Fruit fly (Drosophila melanogaster) whole organism, embryonic: ENCODE measurements around the gene Dpp10.

ENCODE experiments used
- Bteb2 ChIP-seq: fragments of 200-800 bp; sonication (Bioruptor generic); optimal IDR thresholded peaks from 2 replicates; lab custom pipeline; 2016; ENCODE audit warnings: missing biosample characterization, missing genetic modification characterization
- C15 ChIP-seq: fragments of 200-800 bp; sonication (Bioruptor generic); IDR thresholded peaks from 3 replicates; pipeline ENCODE4 v1.3.6; 2022; ENCODE audit warnings: missing biosample characterization, missing genetic modification characterization
- CG10543 ChIP-seq: fragments of 200-800 bp; sonication (Bioruptor generic); optimal IDR thresholded peaks from 3 replicates; lab custom pipeline; 2017; ENCODE audit warnings: missing biosample characterization, mild to moderate bottlenecking, missing genetic modification characterization, moderate library complexity
- CG10654 ChIP-seq: fragments of 200-800 bp; sonication (Bioruptor generic); optimal IDR thresholded peaks from 2 replicates; lab custom pipeline; 2016; ENCODE audit warnings: missing biosample characterization, missing genetic modification characterization
- CG11560 ChIP-seq: fragments of 200-800 bp; sonication (Bioruptor generic); IDR thresholded peaks from 3 replicates; pipeline ENCODE4 v1.3.6; 2022; ENCODE audit warnings: missing biosample characterization, missing genetic modification characterization
- CG11723 ChIP-seq: fragments of 200-800 bp; sonication (Bioruptor generic); optimal IDR thresholded peaks from 2 replicates; lab custom pipeline; 2017; ENCODE audit warnings: missing biosample characterization, mild to moderate bottlenecking, missing genetic modification characterization
- CG12071 ChIP-seq: fragments of 200-800 bp; sonication (Bioruptor generic); optimal IDR thresholded peaks from 3 replicates; lab custom pipeline; 2018; ENCODE audit warnings: missing biosample characterization, mild to moderate bottlenecking, missing genetic modification characterization
- CG12391 ChIP-seq: fragments of 200-800 bp; sonication (Bioruptor generic); optimal IDR thresholded peaks from 3 replicates; lab custom pipeline; 2018; ENCODE audit warnings: missing biosample characterization, mild to moderate bottlenecking, missing genetic modification characterization, moderate library complexity
- CG14014 ChIP-seq: fragments of 200-800 bp; sonication (Bioruptor generic); IDR thresholded peaks from 2 replicates; pipeline ENCODE4 v1.3.6; 2022; ENCODE audit warnings: missing biosample characterization, missing genetic modification characterization
- CG15269 ChIP-seq: fragments of 200-800 bp; sonication (Bioruptor generic); optimal IDR thresholded peaks from 2 replicates; lab custom pipeline; 2018; ENCODE audit warnings: missing biosample characterization, mild to moderate bottlenecking, missing genetic modification characterization, moderate library complexity
- CG2202 ChIP-seq: fragments of 200-800 bp; sonication (Bioruptor generic); optimal IDR thresholded peaks from 2 replicates; lab custom pipeline; 2018; ENCODE audit warnings: missing biosample characterization, mild to moderate bottlenecking, missing genetic modification characterization
- CG30403 ChIP-seq: fragments of 200-800 bp; sonication (Bioruptor generic); optimal IDR thresholded peaks from 3 replicates; lab custom pipeline; 2016; ENCODE audit warnings: missing biosample characterization, missing genetic modification characterization
- CG30431 ChIP-seq: fragments of 200-800 bp; sonication (Bioruptor generic); optimal IDR thresholded peaks from 2 replicates; lab custom pipeline; 2017; ENCODE audit warnings: missing biosample characterization, missing genetic modification characterization
- CG3065 ChIP-seq: fragments of 200-800 bp; sonication (Bioruptor generic); optimal IDR thresholded peaks from 2 replicates; lab custom pipeline; 2016; ENCODE audit warnings: missing biosample characterization, missing genetic modification characterization
- CG32767 ChIP-seq: fragments of 200-800 bp; sonication (Bioruptor generic); IDR thresholded peaks from 2 replicates; pipeline ENCODE4 v1.3.6; 2022; ENCODE audit warnings: missing biosample characterization, missing genetic modification characterization
- CG32772 ChIP-seq: fragments of 200-800 bp; sonication (Bioruptor generic); IDR thresholded peaks from 2 replicates; pipeline ENCODE4 v1.3.6; 2022; ENCODE audit warnings: missing biosample characterization, missing genetic modification characterization
- CG33213 ChIP-seq: fragments of 200-800 bp; sonication (Bioruptor generic); optimal IDR thresholded peaks from 3 replicates; lab custom pipeline; 2016; ENCODE audit warnings: missing biosample characterization, missing genetic modification characterization
- CG33557 ChIP-seq: fragments of 200-800 bp; sonication (Bioruptor generic); optimal IDR thresholded peaks from 2 replicates; lab custom pipeline; 2019; ENCODE audit warnings: missing biosample characterization, mild to moderate bottlenecking, missing genetic modification characterization, moderate library complexity
- CG43689 ChIP-seq: fragments of 200-800 bp; sonication (Bioruptor generic); IDR thresholded peaks from 2 replicates; pipeline ENCODE4 v1.3.6; 2022; ENCODE audit warnings: missing biosample characterization, missing genetic modification characterization
- CG4617 ChIP-seq: fragments of 200-800 bp; sonication (Bioruptor generic); optimal IDR thresholded peaks from 3 replicates; lab custom pipeline; 2016; ENCODE audit warnings: missing biosample characterization, missing genetic modification characterization, borderline replicate concordance
- CG5180 ChIP-seq: fragments of 200-800 bp; sonication (Bioruptor generic); optimal IDR thresholded peaks from 3 replicates; lab custom pipeline; 2017; ENCODE audit warnings: missing biosample characterization, missing genetic modification characterization, mild to moderate bottlenecking, moderate library complexity, missing genetic modification reagents
- CG6654 ChIP-seq: fragments of 200-800 bp; sonication (Bioruptor generic); optimal IDR thresholded peaks from 2 replicates; lab custom pipeline; 2017; ENCODE audit warnings: missing biosample characterization, mild to moderate bottlenecking, missing genetic modification characterization
- CG6854 ChIP-seq: fragments of 200-800 bp; sonication (Bioruptor generic); optimal IDR thresholded peaks from 3 replicates; lab custom pipeline; 2017; ENCODE audit warnings: missing biosample characterization, mild to moderate bottlenecking, missing genetic modification characterization
- CG9437 ChIP-seq: fragments of 200-800 bp; sonication (Bioruptor generic); optimal IDR thresholded peaks from 2 replicates; lab custom pipeline; 2018; ENCODE audit warnings: missing biosample characterization, mild to moderate bottlenecking, missing genetic modification characterization
- CoRest ChIP-seq: fragments of 200-800 bp; sonication (Bioruptor generic); optimal IDR thresholded peaks from 3 replicates; lab custom pipeline; 2018; ENCODE audit warnings: missing biosample characterization, mild to moderate bottlenecking, missing genetic modification characterization, moderate library complexity
- CrebB ChIP-seq: fragments of 200-800 bp; sonication (Bioruptor generic); optimal IDR thresholded peaks from 3 replicates; lab custom pipeline; 2018; ENCODE audit warnings: missing biosample characterization, mild to moderate bottlenecking, missing genetic modification characterization
- D19B ChIP-seq: fragments of 200-800 bp; sonication (Bioruptor generic); optimal IDR thresholded peaks from 2 replicates; lab custom pipeline; 2017; ENCODE audit warnings: missing biosample characterization, mild to moderate bottlenecking, missing genetic modification characterization
- Elba2 ChIP-seq: fragments of 200-800 bp; sonication (Bioruptor generic); optimal IDR thresholded peaks from 3 replicates; lab custom pipeline; 2016; ENCODE audit warnings: missing biosample characterization, missing genetic modification characterization
- Lim3 ChIP-seq: fragments of 200-800 bp; sonication (Bioruptor generic); IDR thresholded peaks from 2 replicates; pipeline ENCODE4 v1.3.6; 2022; ENCODE audit warnings: missing biosample characterization, missing genetic modification characterization
- Oli ChIP-seq: fragments of 200-800 bp; sonication (Bioruptor generic); optimal IDR thresholded peaks from 2 replicates; lab custom pipeline; 2018; ENCODE audit warnings: missing biosample characterization, mild to moderate bottlenecking, missing genetic modification characterization, moderate library complexity
- Pdp1 ChIP-seq, 2 experiments: fragments of 200-800 bp; sonication (Bioruptor generic); optimal IDR thresholded peaks; 3 replicates each; lab custom pipeline; 2016; ENCODE audit warnings: missing biosample characterization in 2 of 2, missing genetic modification characterization in 2 of 2, mild to moderate bottlenecking in 1 of 2, moderate library complexity in 1 of 2
- TFAM ChIP-seq: fragments of 200-800 bp; sonication (Bioruptor generic); optimal IDR thresholded peaks from 2 replicates; lab custom pipeline; 2017; ENCODE audit warnings: missing biosample characterization, missing genetic modification characterization, inconsistent platforms
- ato ChIP-seq: fragments of 200-800 bp; sonication (Bioruptor generic); IDR thresholded peaks from 2 replicates; pipeline ENCODE4 v1.3.6; 2022; ENCODE audit warnings: missing biosample characterization, missing genetic modification characterization; ENCODE audit not compliant: partially characterized antibody
- bcd ChIP-seq: fragments of 200-800 bp; sonication (Bioruptor generic); optimal IDR thresholded peaks from 2 replicates; lab custom pipeline; 2017; ENCODE audit warnings: missing biosample characterization, mild to moderate bottlenecking, missing genetic modification characterization
- bigmax ChIP-seq: fragments of 200-800 bp; sonication (Bioruptor generic); optimal IDR thresholded peaks from 2 replicates; lab custom pipeline; 2018; ENCODE audit warnings: missing biosample characterization, mild to moderate bottlenecking, missing genetic modification characterization
- bowl ChIP-seq: fragments of 200-800 bp; sonication (Bioruptor generic); IDR thresholded peaks from 2 replicates; pipeline ENCODE4 v1.3.6; 2022; ENCODE audit warnings: missing biosample characterization, missing genetic modification characterization
- da ChIP-seq: fragments of 200-800 bp; sonication (Bioruptor generic); optimal IDR thresholded peaks from 2 replicates; lab custom pipeline; 2016; ENCODE audit warnings: missing biosample characterization, missing genetic modification characterization
- fu2 ChIP-seq: fragments of 200-800 bp; sonication (Bioruptor generic); optimal IDR thresholded peaks from 2 replicates; lab custom pipeline; 2016; ENCODE audit warnings: missing biosample characterization, missing genetic modification characterization
- gsb-n ChIP-seq: fragments of 200-800 bp; sonication (Bioruptor generic); optimal IDR thresholded peaks from 3 replicates; lab custom pipeline; 2018; ENCODE audit warnings: missing biosample characterization, mild to moderate bottlenecking, missing genetic modification characterization
- lbe ChIP-seq: fragments of 200-800 bp; sonication (Bioruptor generic); optimal IDR thresholded peaks from 2 replicates; lab custom pipeline; 2016; ENCODE audit warnings: missing biosample characterization, mild to moderate bottlenecking, missing genetic modification characterization
- maf-S ChIP-seq: fragments of 200-800 bp; sonication (Bioruptor generic); optimal IDR thresholded peaks from 2 replicates; lab custom pipeline; 2016; ENCODE audit warnings: missing biosample characterization, missing genetic modification characterization
- nmo ChIP-seq: fragments of 200-800 bp; sonication (Bioruptor generic); optimal IDR thresholded peaks from 2 replicates; lab custom pipeline; 2018; ENCODE audit warnings: missing biosample characterization, mild to moderate bottlenecking, missing genetic modification characterization, moderate library complexity
- peb ChIP-seq: fragments of 200-800 bp; sonication (Bioruptor generic); IDR thresholded peaks from 2 replicates; pipeline ENCODE4 v1.3.6; 2022; ENCODE audit warnings: missing biosample characterization, missing genetic modification characterization
- pros ChIP-seq: fragments of 200-800 bp; sonication (Bioruptor generic); optimal IDR thresholded peaks from 3 replicates; lab custom pipeline; 2019; ENCODE audit warnings: missing biosample characterization, mild to moderate bottlenecking, missing genetic modification characterization, moderate library complexity
- run ChIP-seq: fragments of 200-800 bp; sonication (Bioruptor generic); optimal IDR thresholded peaks from 3 replicates; lab custom pipeline; 2018; ENCODE audit warnings: missing biosample characterization, mild to moderate bottlenecking, missing genetic modification characterization
- sqz ChIP-seq: fragments of 200-800 bp; sonication (Bioruptor generic); optimal IDR thresholded peaks from 3 replicates; lab custom pipeline; 2018; ENCODE audit warnings: missing biosample characterization, mild to moderate bottlenecking, missing genetic modification characterization
- ssp ChIP-seq: fragments of 200-800 bp; sonication (Bioruptor generic); IDR thresholded peaks from 2 replicates; pipeline ENCODE4 v1.3.6; 2022; ENCODE audit warnings: missing biosample characterization, missing genetic modification characterization
- sug ChIP-seq: fragments of 200-800 bp; optimal IDR thresholded peaks from 2 replicates; lab custom pipeline; 2019; ENCODE audit warnings: missing biosample characterization, mild to moderate bottlenecking, missing genetic modification characterization, moderate library complexity

Gene Dpp10

DNA sequence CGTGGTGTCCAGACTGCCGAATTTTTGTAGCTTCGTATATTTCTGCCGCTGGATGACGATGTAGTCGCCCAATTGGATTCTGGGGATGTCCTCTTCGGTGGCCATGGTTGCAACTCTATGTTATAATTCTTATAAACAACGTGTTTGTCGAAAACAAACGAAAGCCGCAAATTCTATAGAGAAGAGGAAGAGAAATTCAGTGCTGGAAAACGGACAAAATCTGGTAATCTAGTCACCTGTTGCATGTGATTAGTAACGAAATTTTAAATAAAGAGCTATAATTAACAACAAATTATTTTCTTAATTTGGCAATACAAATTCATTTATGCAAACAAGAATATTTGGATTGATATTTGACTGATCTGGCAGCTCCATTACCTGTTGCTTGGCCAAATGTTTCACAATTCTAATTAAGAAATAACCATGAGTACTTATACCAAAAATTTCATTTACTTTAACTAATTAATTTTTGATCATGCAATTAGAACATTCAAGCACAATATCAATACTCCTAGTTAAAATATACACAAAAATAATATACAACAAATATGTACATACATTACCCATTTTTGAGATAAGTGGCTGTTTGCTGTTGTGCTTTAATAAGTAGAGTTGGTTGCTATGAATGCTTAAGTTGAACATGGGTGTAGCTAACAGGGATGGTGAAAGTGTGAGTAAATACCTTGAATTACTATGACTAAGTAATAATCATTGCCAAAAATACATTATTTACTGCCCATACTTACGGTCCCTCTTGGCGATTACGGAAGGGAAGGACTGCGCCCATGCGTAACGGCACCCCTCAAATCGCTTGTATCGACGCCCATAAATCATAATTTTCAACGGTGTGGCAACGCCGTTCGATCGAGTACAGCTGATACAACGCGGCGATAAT lies 39.2 kb downstream of the Dpp10 start, which contains the start of the genes Trmt6 and Ent2 (continued):
- TF ChIP-seq CG43689 (GFP tag; lab: Robert Waterston, UW) (peak; percentile 89), sqz (GFP tag; lab: Kevin White, UChicago) (peak; percentile 50), C15 (GFP tag; lab: Robert Waterston, UW) (peak; percentile 92), CG32767 (GFP tag; lab: Robert Waterston, UW) (peak; percentile 95), Oli (tag; lab: Kevin White, UChicago) (peak; percentile 95), CrebB (peak; percentile 85), lbe (GFP tag; lab: Kevin White, UChicago) (peak; percentile 91), CG5180 (GFP tag; lab: Kevin White, UChicago) (peak; percentile 78), Pdp1 (GFP tag; optimal IDR thresholded peaks at IDR 0.05; lab: Kevin White, UChicago) (peak; percentile 96 to 97), Elba2 (GFP tag; lab: Kevin White, UChicago) (peak; percentile 76), CG11723 (GFP tag; lab: Kevin White, UChicago) (peak; percentile 90), sug (tag; lab: Kevin White, UChicago) (peak; percentile 91), CG14014 (peak; percentile 97), Lim3 (peak; percentile 90), CG9437 (peak; percentile 86), CG4617 (GFP tag; lab: Kevin White, UChicago) (peak; percentile 91), CG12391 (tag; lab: Kevin White, UChicago) (peak; percentile 91), CG2202 (peak; percentile 77), CG10543 (GFP tag; lab: Kevin White, UChicago) (peak; percentile 95), bcd (GFP tag; lab: Kevin White, UChicago) (peak; percentile 96), ato (no peak), TFAM (GFP tag; lab: Kevin White, UChicago) (peak; percentile 79), CoRest (tag; lab: Kevin White, UChicago) (peak; percentile 96), da (peak; percentile 92), D19B (GFP tag; lab: Kevin White, UChicago) (peak; percentile 90), pros (GFP tag; lab: Kevin White, UChicago) (peak; percentile 34), CG33557 (GFP tag; lab: Kevin White, UChicago) (peak; percentile 54), CG6654 (GFP tag; lab: Kevin White, UChicago) (peak; percentile 87), bigmax (peak; percentile 27), CG15269 (tag; lab: Kevin White, UChicago) (peak; percentile 95), Bteb2 (peak; percentile 85), CG30403 (GFP tag; lab: Kevin White, UChicago) (peak; percentile 95), nmo (GFP tag; lab: Kevin White, UChicago) (peak; percentile 95), bowl (GFP tag; lab: Robert Waterston, UW) (peak; percentile 94), CG30431 (GFP tag; lab: Kevin White, UChicago) (peak; percentile 95), CG6854 (peak; percentile 80), gsb-n (peak; percentile 85), peb (GFP tag; lab: Robert Waterston, UW) (peak; percentile 95), run (peak; percentile 79), CG32772 (GFP tag; lab: Robert Waterston, UW) (peak; percentile 98), CG3065 (peak; percentile 89), CG12071 (GFP tag; lab: Kevin White, UChicago) (peak; percentile 96), maf-S (GFP tag; lab: Kevin White, UChicago) (peak; percentile 94), fu2 (GFP tag; lab: Kevin White, UChicago) (peak; percentile 97), CG33213 (GFP tag; lab: Kevin White, UChicago) (peak; percentile 92), CG10654 (GFP tag; lab: Kevin White, UChicago) (peak; percentile 95), ssp (GFP tag; lab: Robert Waterston, UW) (peak; percentile 91), CG11560 (tag; lab: Robert Waterston, UW) (peak; percentile 91)
